Fruit fly (Drosophila melanogaster): ENCODE measurements around the gene CG7299.

DNA sequence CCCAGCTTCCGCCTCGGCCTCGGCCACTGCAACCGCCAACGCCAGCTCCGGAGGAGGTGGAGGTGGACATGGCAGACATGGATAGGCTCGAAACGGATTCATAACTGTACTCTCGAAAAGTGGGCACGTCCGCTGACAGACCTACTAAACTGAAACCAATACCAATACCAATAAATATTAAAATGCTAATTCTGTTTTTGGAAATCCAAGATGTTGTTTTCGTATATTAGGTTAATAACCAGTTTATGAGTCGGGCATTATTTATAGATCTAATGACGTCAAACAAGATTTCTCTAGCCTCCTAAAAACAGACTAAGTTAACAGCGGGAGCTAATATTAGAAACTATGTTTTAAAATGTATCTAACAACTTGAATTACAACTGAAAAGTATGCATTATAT, 2.0 kb downstream of the CG7299 start:
- no peak for TF ChIP-seq CG8478 (optimal IDR thresholded peaks at IDR 0.05)
- TF ChIP-seq CTCF (optimal IDR thresholded peaks at IDR 0.05), result no peak

Data from S2 (cell line).